Worm (Caenorhabditis elegans): ENCODE measurements around the gene C30F2.4.

C30F2.4 gene

DNA sequence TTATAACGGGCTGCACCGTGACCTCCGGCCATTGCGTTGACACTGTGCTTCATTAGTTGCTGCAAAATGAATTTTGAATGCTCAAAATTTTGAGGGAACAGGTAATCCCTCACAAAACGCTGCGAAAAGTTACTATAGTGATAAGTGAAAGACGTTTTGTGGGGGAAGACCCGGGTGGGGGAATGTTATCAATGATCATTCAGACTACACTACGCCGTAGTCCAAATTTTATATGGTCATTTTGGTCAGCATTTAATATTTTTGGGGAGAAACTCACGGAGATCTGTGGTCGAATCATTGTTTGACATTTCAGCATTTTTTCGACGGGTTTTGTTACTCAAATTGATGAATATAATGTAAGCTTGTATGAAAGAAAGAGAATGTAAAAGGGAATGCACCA, 37.2 kb downstream of the C30F2.4 start:
- TF ChIP-seq bed-3 (GFP tag; optimal IDR thresholded peaks at IDR 0.05) (no peak), nhr-12 (tag; optimal IDR thresholded peaks at IDR 0.05) (no peak), unc-39 (tag; optimal IDR thresholded peaks at IDR 0.05) (no peak), lin-13 (tag; optimal IDR thresholded peaks at IDR 0.05) (no peak), ces-1 (GFP tag; optimal IDR thresholded peaks at IDR 0.05) (no peak), ztf-11 (tag; optimal IDR thresholded peaks at IDR 0.05) (no peak), pha-4 (tag; optimal IDR thresholded peaks at IDR 0.05) (no peak), M03D4.4 (tag; optimal IDR thresholded peaks at IDR 0.05) (no peak), mep-1 (tag; optimal IDR thresholded peaks at IDR 0.05) (no peak), nhr-28 (tag; optimal IDR thresholded peaks at IDR 0.05) (no peak), lin-32 (GFP tag; optimal IDR thresholded peaks at IDR 0.05) (no peak), zip-8 (tag; optimal IDR thresholded peaks at IDR 0.05) (no peak), snpc-4 (tag; optimal IDR thresholded peaks at IDR 0.05) (no peak), ceh-43 (GFP tag; optimal IDR thresholded peaks at IDR 0.05) (no peak), sem-2 (GFP tag; optimal IDR thresholded peaks at IDR 0.05) (no peak), elt-1 (tag; optimal IDR thresholded peaks at IDR 0.05; ENCODE audit: borderline replicate concordance, insufficient read depth) (no peak)

DNA sequence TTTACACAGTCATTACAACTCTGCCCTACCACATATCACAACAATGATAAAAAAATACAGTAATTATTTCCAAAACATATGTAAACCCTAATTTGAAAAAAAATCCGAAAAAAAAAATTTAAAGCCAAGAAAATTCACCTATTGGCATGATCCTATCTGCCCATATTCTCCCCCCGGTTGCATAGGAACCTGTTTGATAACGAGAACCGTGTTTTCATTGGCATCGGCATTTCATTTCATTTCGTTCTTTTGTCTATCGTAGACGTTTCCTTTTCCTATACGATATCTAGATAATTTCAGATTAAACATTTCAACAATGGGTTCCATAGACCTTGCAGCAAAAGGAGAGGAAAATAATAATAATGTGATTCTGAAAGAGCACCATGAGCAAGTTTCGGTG, 45.9 kb downstream of the C30F2.4 start, which contains the start of gene mboa-1:
mboa-1 (plus strand) TSS at position 301 of the 400 bp plus-strand sequence.
- no peak for TF ChIP-seq ces-1 (GFP tag; optimal IDR thresholded peaks at IDR 0.05)
- TF ChIP-seq nhr-28 (tag; optimal IDR thresholded peaks at IDR 0.05): no peak
- no peak for TF ChIP-seq mep-1 (tag; optimal IDR thresholded peaks at IDR 0.05)
- no peak for TF ChIP-seq lsy-2 (tag; optimal IDR thresholded peaks at IDR 0.05)
- TF ChIP-seq flh-1 (GFP tag; optimal IDR thresholded peaks at IDR 0.05): no peak
- no peak for TF ChIP-seq mls-2 (tag; optimal IDR thresholded peaks at IDR 0.05)
- no peak for TF ChIP-seq ham-2 (GFP tag; optimal IDR thresholded peaks at IDR 0.05)
- no peak for TF ChIP-seq snpc-4 (tag; optimal IDR thresholded peaks at IDR 0.05)
- no peak for TF ChIP-seq bed-3 (GFP tag; optimal IDR thresholded peaks at IDR 0.05)
- no peak for TF ChIP-seq lin-13 (tag; optimal IDR thresholded peaks at IDR 0.05)
- TF ChIP-seq unc-62 (GFP tag; optimal IDR thresholded peaks at IDR 0.05): no peak
- TF ChIP-seq nhr-2 (tag; optimal IDR thresholded peaks at IDR 0.05): no peak

DNA sequence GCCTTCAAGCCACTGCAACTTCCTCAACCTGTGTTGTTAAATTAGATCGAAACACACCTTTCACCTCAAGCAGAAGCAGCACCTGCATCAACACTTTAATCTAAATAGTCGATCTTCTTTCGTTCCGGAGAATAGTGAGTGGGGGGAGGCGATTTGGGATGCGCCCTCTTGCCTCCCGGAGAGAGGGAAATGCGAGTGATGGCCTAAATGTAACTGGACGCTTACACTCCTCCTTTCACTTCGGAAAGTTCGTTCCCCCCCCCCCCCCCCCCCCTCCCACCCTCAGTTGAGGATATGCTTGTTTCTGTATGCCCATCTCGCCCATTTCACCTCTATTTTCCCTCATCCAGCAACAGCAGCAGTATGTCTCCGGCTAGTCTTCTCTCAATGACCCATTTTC, 47.4 kb downstream of the C30F2.4 start:
- TF ChIP-seq ces-1 (GFP tag; optimal IDR thresholded peaks at IDR 0.05) (no peak), M03D4.4 (tag; optimal IDR thresholded peaks at IDR 0.05) (no peak), ham-2 (GFP tag; optimal IDR thresholded peaks at IDR 0.05) (peak; percentile 61), nhr-76 (tag; optimal IDR thresholded peaks at IDR 0.05) (no peak)

Measured in whole organism, mixed stage, embryonic.